Worm (Caenorhabditis elegans) whole organism, L4/young adult: Measurements from ENCODE around the gene amdh-1.
A peak's percentile ranks its signal among the peaks of the same experiment; 100 is the strongest.

Experiments used
- W03F9.2 ChIP-seq: fragments of 150-350 bp; optimal IDR thresholded peaks from 2 replicates; lab custom pipeline; 2014; ENCODE audit warnings: missing biosample characterization, missing genetic modification characterization
- dao-5 ChIP-seq: sonication (generic microtip); optimal IDR thresholded peaks from 2 replicates; lab custom pipeline; 2016; ENCODE audit warnings: missing genotype, missing genetic modification characterization, moderate library complexity, missing compliant biosample characterization
- him-1 ChIP-seq: sonication (generic microtip); optimal IDR thresholded peaks from 2 replicates; lab custom pipeline; 2016; ENCODE audit warnings: missing genotype, missing genetic modification reagents, missing genetic modification characterization, missing compliant biosample characterization

Gene amdh-1

ce11 chrIII:6270277-6270676, 18.7 kb downstream of the amdh-1 start, which contains the start of gene srg-3:
Gene srg-3 (minus strand): TSS chrIII:6270377.
- TF ChIP-seq dao-5 (tag; lab: Kevin White, UChicago), result no peak
- TF ChIP-seq W03F9.2 (tag; lab: Kevin White, UChicago), result no peak
- TF ChIP-seq him-1 (tag; lab: Kevin White, UChicago), result no peak

- TF ChIP-seq W03F9.2 (tag; lab: Kevin White, UChicago) (no peak), him-1 (tag; lab: Kevin White, UChicago) (no peak), dao-5 (tag; lab: Kevin White, UChicago) (no peak)
Observed at ce11 chrIII:6272868-6273267, 21.3 kb downstream of the amdh-1 start, which contains the start of gene C18F10.2. Gene C18F10.2 (plus strand): TSS chrIII:6273168.

DNA sequence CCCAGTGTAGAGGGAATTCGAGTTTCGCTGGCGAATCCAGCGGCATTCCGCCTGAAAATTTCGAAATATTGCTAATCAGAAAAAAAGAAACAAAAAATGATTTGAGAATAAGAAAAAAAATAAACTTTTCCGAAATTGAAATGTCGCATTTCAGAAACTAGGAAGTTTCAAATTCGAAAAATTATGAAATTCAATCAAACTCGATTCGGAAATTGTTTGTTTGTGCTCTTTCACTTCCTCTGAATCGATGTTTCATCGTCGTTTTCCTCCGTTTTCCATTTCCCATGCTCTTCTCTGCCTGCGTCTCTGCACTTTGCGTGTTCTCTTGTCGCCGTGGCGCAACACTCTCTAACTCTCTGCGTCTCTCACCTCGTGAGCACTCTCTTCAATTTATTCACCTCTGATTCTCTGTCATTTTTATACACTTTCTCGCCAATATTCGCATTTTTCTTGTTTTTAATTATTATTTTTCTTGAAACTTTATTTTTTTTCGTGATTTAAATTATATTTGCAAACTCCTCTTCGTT, 26.8 kb downstream of the amdh-1 start, which contains the start of gene C18F10.7:
Gene C18F10.7 (minus strand): TSS at position 51 of the 527 bp plus-strand sequence.
- peak; percentile 80 for TF ChIP-seq W03F9.2 (tag; lab: Kevin White, UChicago)
- TF ChIP-seq dao-5 (tag; lab: Kevin White, UChicago), result no peak

DNA sequence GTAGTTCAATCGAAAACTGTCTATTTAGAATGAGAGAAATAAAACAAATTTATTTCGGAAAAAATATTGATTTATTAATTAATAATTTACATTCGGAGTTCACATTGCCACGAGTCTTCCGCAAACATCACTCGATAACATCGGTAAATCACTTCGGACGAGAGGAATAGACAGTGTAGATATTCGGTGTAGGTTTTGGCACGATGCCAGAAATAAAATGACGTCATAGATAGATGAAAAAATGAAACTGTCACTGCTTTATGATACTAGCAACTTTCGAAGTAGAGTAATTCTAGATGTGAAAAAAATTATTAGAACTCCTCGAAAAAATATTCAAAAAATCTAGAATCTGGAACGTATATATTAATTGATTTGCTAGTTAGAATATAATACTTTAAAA, 27.8 kb downstream of the amdh-1 start:
- TF ChIP-seq W03F9.2 (tag; lab: Kevin White, UChicago) (no peak), dao-5 (tag; lab: Kevin White, UChicago) (no peak), him-1 (tag; lab: Kevin White, UChicago) (no peak)

ce11 chrIII:6280070-6280596, 28.5 kb downstream of the amdh-1 start, which contains the start of gene hmg-1.2:
Gene hmg-1.2 (plus strand): TSS chrIII:6280380.
- TF ChIP-seq W03F9.2 (tag; lab: Kevin White, UChicago), result peak; percentile 69
- peak; percentile 23 for TF ChIP-seq dao-5 (tag; lab: Kevin White, UChicago)
- peak; percentile 46 for TF ChIP-seq him-1 (tag; lab: Kevin White, UChicago)

DNA sequence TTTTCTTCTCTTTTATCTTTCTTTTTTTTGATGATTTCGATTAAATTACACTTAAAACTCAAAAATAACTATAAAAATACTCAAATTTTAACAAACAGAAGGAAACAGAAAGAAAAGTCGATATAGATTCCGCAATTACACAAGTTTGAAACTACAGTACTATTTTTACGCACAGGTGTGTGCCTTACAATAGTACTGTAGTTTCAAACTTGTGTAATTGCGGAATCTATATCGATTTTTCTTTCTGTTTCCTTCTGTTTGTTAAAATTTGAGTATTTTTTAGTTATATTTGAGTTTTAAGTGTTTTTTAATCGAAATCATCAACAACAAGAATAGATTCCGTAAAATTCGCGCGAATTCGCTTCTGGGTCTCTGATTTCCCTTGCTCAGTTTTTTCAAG, 31.4 kb downstream of the amdh-1 start:
- TF ChIP-seq dao-5 (tag; lab: Kevin White, UChicago), result no peak
- no peak for TF ChIP-seq W03F9.2 (tag; lab: Kevin White, UChicago)
- TF ChIP-seq him-1 (tag; lab: Kevin White, UChicago), result no peak

ce11 chrIII:6285890-6286289, 34.3 kb downstream of the amdh-1 start, which contains the start of gene gadr-3:
Gene gadr-3 (minus strand): TSS chrIII:6285990.
- TF ChIP-seq him-1 (tag; lab: Kevin White, UChicago) (no peak), dao-5 (tag; lab: Kevin White, UChicago) (no peak), W03F9.2 (tag; lab: Kevin White, UChicago) (no peak)

- no peak for TF ChIP-seq dao-5 (tag; lab: Kevin White, UChicago)
- TF ChIP-seq him-1 (tag; lab: Kevin White, UChicago), result no peak
- no peak for TF ChIP-seq W03F9.2 (tag; lab: Kevin White, UChicago)
Observed at ce11 chrIII:6287195-6287594, 35.6 kb downstream of the amdh-1 start, which contains the start of gene F47D12.6. Gene F47D12.6 (minus strand): TSS chrIII:6287295.

DNA sequence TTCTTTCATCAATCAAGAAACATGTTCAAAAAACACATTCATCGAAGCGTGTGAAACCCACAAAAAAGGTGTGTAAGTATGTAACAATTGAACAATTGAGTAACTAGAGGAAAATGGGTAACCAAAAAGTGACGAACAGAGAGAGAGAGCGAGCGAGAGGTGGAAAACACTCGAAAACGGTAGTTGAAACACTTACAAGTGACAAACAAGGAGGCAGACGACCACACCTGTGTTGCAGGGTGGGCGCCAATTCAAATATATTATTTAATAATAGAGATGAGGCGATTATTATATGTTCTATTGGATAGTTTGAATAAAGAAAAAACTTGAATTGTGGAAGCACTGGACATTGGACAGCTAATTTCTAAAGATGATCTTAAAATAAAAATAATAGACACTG, 37.8 kb downstream of the amdh-1 start:
- TF ChIP-seq W03F9.2 (tag; lab: Kevin White, UChicago) (no peak), him-1 (tag; lab: Kevin White, UChicago) (no peak)

ce11 chrIII:6290469-6291182, 39.0 kb downstream of the amdh-1 start:
- no peak for TF ChIP-seq dao-5 (tag; lab: Kevin White, UChicago)
- no peak for TF ChIP-seq W03F9.2 (tag; lab: Kevin White, UChicago)
- TF ChIP-seq him-1 (tag; lab: Kevin White, UChicago), result no peak

DNA sequence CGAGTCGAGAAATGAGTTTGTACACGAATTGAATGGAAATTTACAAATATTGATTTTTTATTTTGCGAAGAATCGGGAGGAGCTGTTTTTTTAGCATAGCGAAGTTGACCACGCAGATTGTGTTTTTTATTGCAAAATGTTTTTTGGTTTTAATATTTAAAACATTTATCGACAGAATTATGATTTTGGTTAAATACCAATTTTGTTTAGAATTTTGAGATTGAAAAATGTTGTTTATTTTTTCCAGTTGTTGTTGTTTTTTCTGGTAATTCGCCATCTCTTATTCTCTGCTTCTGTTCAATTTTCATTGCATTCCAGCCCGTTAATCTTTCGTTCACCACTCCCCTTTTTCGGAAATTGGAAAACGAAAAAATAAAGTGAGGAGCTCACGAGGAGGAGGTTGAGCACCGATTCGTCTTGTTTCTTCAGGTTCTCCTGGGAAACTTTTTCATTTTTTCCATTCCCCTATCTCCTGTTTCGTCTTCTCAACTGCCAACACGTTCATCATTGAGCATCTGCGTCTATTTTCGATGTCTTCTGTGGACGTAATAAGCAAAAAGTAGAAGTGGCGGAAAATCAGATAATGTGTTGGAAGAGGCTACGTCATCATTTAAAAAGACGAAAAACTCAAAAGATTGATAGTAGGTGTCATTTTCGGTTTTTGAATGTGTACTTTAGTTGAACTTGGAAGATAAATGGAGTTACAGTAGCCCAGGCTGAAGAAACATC, 44.5 kb downstream of the amdh-1 start, which contains the start of gene F47D12.7:
Gene F47D12.7 (minus strand): TSS at position 51 of the 729 bp plus-strand sequence.
- TF ChIP-seq W03F9.2 (tag; lab: Kevin White, UChicago), result no peak
- no peak for TF ChIP-seq dao-5 (tag; lab: Kevin White, UChicago)
- TF ChIP-seq him-1 (tag; lab: Kevin White, UChicago), result no peak

DNA sequence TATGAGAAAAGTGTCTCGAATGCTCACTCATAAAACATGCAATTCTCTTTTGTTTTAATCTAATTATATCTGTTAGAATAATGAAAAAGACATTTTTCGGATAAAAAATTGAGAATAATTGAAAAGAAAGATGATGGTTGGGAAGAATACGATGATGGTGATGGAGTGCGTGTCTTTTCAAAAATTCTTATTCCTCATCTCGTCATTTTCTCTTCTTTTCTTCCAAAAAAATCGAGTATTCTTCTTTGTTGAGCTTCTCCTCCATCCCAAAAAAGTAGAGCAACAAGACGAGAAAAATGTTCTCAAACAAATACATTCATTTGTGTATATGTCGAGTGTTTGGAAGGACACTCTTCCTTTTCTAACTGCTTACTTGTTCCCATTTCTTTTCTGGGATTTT, 46.0 kb downstream of the amdh-1 start:
- TF ChIP-seq dao-5 (tag; lab: Kevin White, UChicago), result no peak
- no peak for TF ChIP-seq W03F9.2 (tag; lab: Kevin White, UChicago)
- TF ChIP-seq him-1 (tag; lab: Kevin White, UChicago), result no peak

- TF ChIP-seq him-1 (tag; lab: Kevin White, UChicago) (no peak), dao-5 (tag; lab: Kevin White, UChicago) (no peak), W03F9.2 (tag; lab: Kevin White, UChicago) (no peak)
Observed at ce11 chrIII:6298131-6298530, 46.5 kb downstream of the amdh-1 start, which contains the start of gene F47D12.3. Gene F47D12.3 (plus strand): TSS chrIII:6298461.
